Fruit fly (Drosophila melanogaster): Measurements from ENCODE around the gene Caper.

Gene Caper

dm6 chr2L:7076055-7076700, 43.7 kb downstream of the Caper start:
- TF ChIP-seq Pif1A (GFP tag; optimal IDR thresholded peaks at IDR 0.05) (peak; percentile 86), Ets98B (GFP tag; IDR thresholded peaks at IDR 0.05) (peak; percentile 81), CG14655 (GFP tag; optimal IDR thresholded peaks at IDR 0.05) (peak; percentile 80), CG13204 (GFP tag; optimal IDR thresholded peaks at IDR 0.05) (peak; percentile 77), fd96Ca (GFP tag; IDR thresholded peaks at IDR 0.05) (peak; percentile 86), CG4496 (GFP tag; IDR thresholded peaks at IDR 0.05) (peak; percentile 87), rn (GFP tag; IDR thresholded peaks at IDR 0.05) (peak; percentile 67), CG9948 (tag; optimal IDR thresholded peaks at IDR 0.05) (peak; percentile 84), gl (tag; optimal IDR thresholded peaks at IDR 0.05) (peak; percentile 73), CG8301 (tag; optimal IDR thresholded peaks at IDR 0.05) (peak; percentile 76), CG12605 (GFP tag; IDR thresholded peaks at IDR 0.05) (peak; percentile 75), Snoo (tag; optimal IDR thresholded peaks at IDR 0.05) (peak; percentile 37), CG15710 (tag; optimal IDR thresholded peaks at IDR 0.05) (peak; percentile 95), CG17806 (tag; optimal IDR thresholded peaks at IDR 0.05) (peak; percentile 87), EcR (GFP tag; optimal IDR thresholded peaks at IDR 0.05) (peak; percentile 64), Pif1B (GFP tag; optimal IDR thresholded peaks at IDR 0.05) (peak; percentile 83), CG34367 (tag; optimal IDR thresholded peaks at IDR 0.05) (peak; percentile 91), D1 (tag; optimal IDR thresholded peaks at IDR 0.05) (peak; percentile 32), CG10348 (GFP tag; IDR thresholded peaks at IDR 0.05) (no peak), CG32121 (GFP tag; IDR thresholded peaks at IDR 0.05) (peak; percentile 52), CG8159 (tag; optimal IDR thresholded peaks at IDR 0.05) (peak; percentile 89)

dm6 chr2L:7076804-7077203, 44.3 kb downstream of the Caper start:
- peak; percentile 3 for TF ChIP-seq CG14655 (GFP tag; optimal IDR thresholded peaks at IDR 0.05)
- no peak for TF ChIP-seq Pif1A (GFP tag; optimal IDR thresholded peaks at IDR 0.05)
- TF ChIP-seq CG8159 (tag; optimal IDR thresholded peaks at IDR 0.05) = peak; percentile 45
- peak; percentile 22 for TF ChIP-seq CG17806 (tag; optimal IDR thresholded peaks at IDR 0.05)
- no peak for TF ChIP-seq CG4496 (GFP tag; IDR thresholded peaks at IDR 0.05)
- TF ChIP-seq CG15710 (tag; optimal IDR thresholded peaks at IDR 0.05) = peak; percentile 36
- TF ChIP-seq CG9948 (tag; optimal IDR thresholded peaks at IDR 0.05) = peak; percentile 13

- TF ChIP-seq Pif1B (GFP tag; optimal IDR thresholded peaks at IDR 0.05) (no peak), CG4496 (GFP tag; IDR thresholded peaks at IDR 0.05) (0 out of 3 replicates have a peak, but pooled peaks have one; percentile 29), D1 (tag; optimal IDR thresholded peaks at IDR 0.05) (no peak), CG34367 (tag; optimal IDR thresholded peaks at IDR 0.05) (no peak), CG14655 (GFP tag; optimal IDR thresholded peaks at IDR 0.05) (peak; percentile 16), rn (GFP tag; IDR thresholded peaks at IDR 0.05) (no peak), CG15710 (tag; optimal IDR thresholded peaks at IDR 0.05) (no peak), CG17806 (tag; optimal IDR thresholded peaks at IDR 0.05) (peak; percentile 8), Pif1A (GFP tag; optimal IDR thresholded peaks at IDR 0.05) (no peak), CG13204 (GFP tag; optimal IDR thresholded peaks at IDR 0.05) (no peak), fd96Ca (GFP tag; IDR thresholded peaks at IDR 0.05) (peak; percentile 39; the same call in 2 of the 3 replicates)
These were observed 48.8 kb downstream of the Caper start for dm6 chr2L:7081307-7081706.

- no peak for TF ChIP-seq fd96Ca (GFP tag; IDR thresholded peaks at IDR 0.05)
- TF ChIP-seq CG17806 (tag; optimal IDR thresholded peaks at IDR 0.05) = no peak
- TF ChIP-seq EcR (GFP tag; optimal IDR thresholded peaks at IDR 0.05) = peak; percentile 71
- no peak for TF ChIP-seq Pif1A (GFP tag; optimal IDR thresholded peaks at IDR 0.05)
These were observed 49.7 kb downstream of the Caper start for dm6 chr2L:7082203-7082602.

dm6 chr2L:7084410-7084809, 51.9 kb downstream of the Caper start, which contains the start of gene Pvf2:
Pvf2 (minus strand) TSS chr2L:7084635.
- TF ChIP-seq CG4496 (GFP tag; IDR thresholded peaks at IDR 0.05) = peak; percentile 62; the same call in 1 of the 3 replicates
- no peak for TF ChIP-seq CG17806 (tag; optimal IDR thresholded peaks at IDR 0.05)
- peak; percentile 25 for TF ChIP-seq Pif1B (GFP tag; optimal IDR thresholded peaks at IDR 0.05)
- TF ChIP-seq EcR (GFP tag; optimal IDR thresholded peaks at IDR 0.05) = peak; percentile 11
- peak; percentile 16 for TF ChIP-seq Pif1A (GFP tag; optimal IDR thresholded peaks at IDR 0.05)
- TF ChIP-seq CG9948 (tag; optimal IDR thresholded peaks at IDR 0.05) = no peak
- TF ChIP-seq D1 (tag; optimal IDR thresholded peaks at IDR 0.05) = peak; percentile 60
- TF ChIP-seq CG8159 (tag; optimal IDR thresholded peaks at IDR 0.05) = no peak
- TF ChIP-seq CG8301 (tag; optimal IDR thresholded peaks at IDR 0.05) = no peak
- TF ChIP-seq CG34367 (tag; optimal IDR thresholded peaks at IDR 0.05) = no peak

All from whole organism, pupa.